Worm (Caenorhabditis elegans) whole organism, L4 larva: ENCODE results near the gene apn-1.

Source experiments
- attf-4 ChIP-seq: sonication (generic microtip); optimal IDR thresholded peaks from 3 replicates; lab custom pipeline; 2017; ENCODE audit warnings: missing biosample characterization, missing genetic modification characterization
- lsy-2 ChIP-seq, 2 experiments: fragments of 150-350 bp in 1 of 2; sonication (generic microtip) in 1 of 2; optimal IDR thresholded peaks; 2 replicates each; lab custom pipeline; 2014 to 2017; ENCODE audit warnings: missing biosample characterization in 2 of 2, missing genetic modification characterization in 2 of 2
- mep-1 ChIP-seq: fragments of 150-350 bp; sonication (generic microtip); optimal IDR thresholded peaks from 3 replicates; lab custom pipeline; 2014; ENCODE audit warnings: missing biosample characterization, missing genetic modification characterization
- nhr-237 ChIP-seq: sonication (generic microtip); optimal IDR thresholded peaks from 2 replicates; lab custom pipeline; 2017; ENCODE audit warnings: missing biosample characterization, missing genetic modification characterization
- unc-39 ChIP-seq: sonication (generic microtip); optimal IDR thresholded peaks from 2 replicates; lab custom pipeline; 2017; ENCODE audit warnings: missing biosample characterization, missing genetic modification characterization
- ztf-11 ChIP-seq: fragments of 150-350 bp; optimal IDR thresholded peaks from 2 replicates; lab custom pipeline; 2014; ENCODE audit warnings: missing biosample characterization, missing genetic modification characterization

DNA sequence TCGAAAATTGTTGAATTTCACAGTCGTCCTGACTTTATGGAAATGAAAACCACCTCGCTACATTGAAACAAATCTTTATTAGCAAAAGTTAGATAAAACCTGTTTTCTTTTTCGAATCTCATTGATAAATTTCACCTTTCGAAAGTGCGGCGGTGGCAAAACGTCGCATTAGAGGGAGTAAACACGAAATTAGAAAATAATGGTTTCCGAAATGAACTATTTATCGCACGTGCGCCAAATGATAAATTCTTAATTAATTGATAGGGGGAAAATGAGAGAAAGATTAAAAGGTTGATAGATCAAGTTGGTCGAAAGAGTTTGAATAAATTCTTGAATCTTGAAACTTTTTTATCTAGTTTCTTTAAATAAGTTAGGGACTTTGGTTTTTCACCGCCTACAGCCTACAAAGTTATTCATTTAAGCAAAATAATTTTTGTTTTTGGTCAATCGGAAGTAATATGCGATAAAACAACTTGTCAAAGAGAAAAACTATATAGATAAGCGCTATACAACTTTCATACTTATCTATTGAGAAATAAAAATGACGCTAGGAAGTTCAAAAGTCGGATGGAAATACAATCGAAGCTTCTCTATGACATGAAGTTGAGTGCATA lies 23.8 kb downstream of the apn-1 start:
- TF ChIP-seq lsy-2 (tag; optimal IDR thresholded peaks at IDR 0.05; lab: Kevin White, UChicago) (no peak), unc-39 (tag; lab: Kevin White, UChicago) (no peak), nhr-237 (tag; lab: Kevin White, UChicago) (no peak), attf-4 (tag; lab: Kevin White, UChicago) (no peak), ztf-11 (tag; lab: Kevin White, UChicago) (no peak), mep-1 (tag; lab: Kevin White, UChicago) (no peak)
